Worm (Caenorhabditis elegans): Measurements from ENCODE around the gene sfxn-1.3.

The sfxn-1.3 gene

DNA sequence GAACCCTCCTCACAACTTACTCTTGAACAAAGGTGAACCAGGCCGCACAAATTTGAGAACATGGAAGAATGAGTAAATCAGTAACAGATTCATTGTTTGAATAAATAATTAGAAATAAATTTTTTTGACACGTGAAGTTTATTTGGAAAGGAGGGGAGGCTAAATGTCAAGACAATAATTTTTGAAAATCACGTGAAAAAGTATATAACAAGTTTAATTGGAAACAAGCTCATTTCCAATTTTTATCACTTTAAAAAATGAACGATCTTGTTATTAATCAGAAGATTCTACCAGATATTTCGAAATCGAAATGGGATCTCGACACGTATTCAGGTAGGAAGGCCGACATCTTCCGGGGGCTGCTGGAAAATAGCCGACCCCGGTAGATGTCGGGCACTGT, at the start of gene sfxn-1.3, which contains the start of gene irld-57:
Gene sfxn-1.3, plus strand, starts transcription at position 232 of the 400 bp plus-strand sequence.
Gene irld-57, minus strand, starts transcription at position 101 of the 400 bp plus-strand sequence.
- TF ChIP-seq lin-32 (GFP tag; optimal IDR thresholded peaks at IDR 0.05) (no peak), mab-5 (tag; optimal IDR thresholded peaks at IDR 0.05) (no peak), sptf-1 (tag; optimal IDR thresholded peaks at IDR 0.05) (no peak), snpc-4 (tag; optimal IDR thresholded peaks at IDR 0.05) (no peak), ces-1 (GFP tag; optimal IDR thresholded peaks at IDR 0.05) (no peak), unc-39 (tag; optimal IDR thresholded peaks at IDR 0.05) (no peak), ham-2 (GFP tag; optimal IDR thresholded peaks at IDR 0.05) (no peak), ceh-83 (GFP tag; optimal IDR thresholded peaks at IDR 0.05) (no peak), nhr-237 (tag; optimal IDR thresholded peaks at IDR 0.05) (no peak), hlh-1 (tag; optimal IDR thresholded peaks at IDR 0.05) (no peak), nhr-76 (tag; optimal IDR thresholded peaks at IDR 0.05) (no peak), nhr-12 (tag; optimal IDR thresholded peaks at IDR 0.05) (no peak), unc-62 (GFP tag; optimal IDR thresholded peaks at IDR 0.05) (no peak)

ce11 chrV:15677222-15677621, 49.4 kb upstream of the sfxn-1.3 start, which contains the start of gene nhr-52:
Gene nhr-52, plus strand, starts transcription at chrV:15677522.
- TF ChIP-seq elt-3 (tag; optimal IDR thresholded peaks at IDR 0.05) (no peak), nhr-237 (tag; optimal IDR thresholded peaks at IDR 0.05) (no peak), lin-32 (GFP tag; optimal IDR thresholded peaks at IDR 0.05) (no peak), cnd-1 (tag; optimal IDR thresholded peaks at IDR 0.05) (no peak), drap-1 (GFP tag; optimal IDR thresholded peaks at IDR 0.05) (no peak), ceh-39 (tag; optimal IDR thresholded peaks at IDR 0.05) (no peak), snpc-4 (tag; optimal IDR thresholded peaks at IDR 0.05) (no peak), nhr-2 (tag; optimal IDR thresholded peaks at IDR 0.05) (no peak)

- TF ChIP-seq mab-5 (tag; optimal IDR thresholded peaks at IDR 0.05) = no peak
- TF ChIP-seq tbx-8 (GFP tag; optimal IDR thresholded peaks at IDR 0.05) = no peak
- no peak for TF ChIP-seq lin-13 (tag; optimal IDR thresholded peaks at IDR 0.05)
- TF ChIP-seq ceh-83 (GFP tag; optimal IDR thresholded peaks at IDR 0.05) = no peak
- TF ChIP-seq lin-32 (GFP tag; optimal IDR thresholded peaks at IDR 0.05) = no peak
- TF ChIP-seq bed-3 (GFP tag; optimal IDR thresholded peaks at IDR 0.05) = no peak
Measured at ce11 chrV:15685599-15685998, 41.0 kb upstream of the sfxn-1.3 start, which contains the start of gene nhr-196. Gene nhr-196, plus strand, starts transcription at chrV:15685716.

- no peak for TF ChIP-seq bed-3 (GFP tag; optimal IDR thresholded peaks at IDR 0.05)
- TF ChIP-seq lin-13 (tag; optimal IDR thresholded peaks at IDR 0.05) = no peak
- TF ChIP-seq zip-8 (tag; optimal IDR thresholded peaks at IDR 0.05) = no peak
Measured at ce11 chrV:15687660-15688059, 39.0 kb upstream of the sfxn-1.3 start, which contains the start of gene nhr-197. Gene nhr-197, plus strand, starts transcription at chrV:15687960.

- TF ChIP-seq ceh-83 (GFP tag; optimal IDR thresholded peaks at IDR 0.05) (no peak), snpc-4 (tag; optimal IDR thresholded peaks at IDR 0.05) (no peak), pha-4 (tag; optimal IDR thresholded peaks at IDR 0.05) (no peak), nhr-12 (tag; optimal IDR thresholded peaks at IDR 0.05) (no peak), lsy-2 (tag; optimal IDR thresholded peaks at IDR 0.05) (no peak), nhr-76 (tag; optimal IDR thresholded peaks at IDR 0.05) (no peak), unc-62 (GFP tag; optimal IDR thresholded peaks at IDR 0.05) (no peak), nhr-2 (tag; optimal IDR thresholded peaks at IDR 0.05) (no peak)
Measured at ce11 chrV:15689952-15690351, 36.7 kb upstream of the sfxn-1.3 start, which contains the start of gene nhr-268. Gene nhr-268, plus strand, starts transcription at chrV:15690252.

- TF ChIP-seq nhr-76 (tag; optimal IDR thresholded peaks at IDR 0.05) = no peak
- TF ChIP-seq tbx-8 (GFP tag; optimal IDR thresholded peaks at IDR 0.05) = no peak
- no peak for TF ChIP-seq M03D4.4 (tag; optimal IDR thresholded peaks at IDR 0.05)
- TF ChIP-seq hlh-1 (tag; optimal IDR thresholded peaks at IDR 0.05) = no peak
- no peak for TF ChIP-seq cnd-1 (tag; optimal IDR thresholded peaks at IDR 0.05)
- TF ChIP-seq sptf-1 (tag; optimal IDR thresholded peaks at IDR 0.05) = no peak
Measured at ce11 chrV:15693682-15694081, 33.0 kb upstream of the sfxn-1.3 start, which contains the start of gene nhr-198. Gene nhr-198, plus strand, starts transcription at chrV:15693994.

DNA sequence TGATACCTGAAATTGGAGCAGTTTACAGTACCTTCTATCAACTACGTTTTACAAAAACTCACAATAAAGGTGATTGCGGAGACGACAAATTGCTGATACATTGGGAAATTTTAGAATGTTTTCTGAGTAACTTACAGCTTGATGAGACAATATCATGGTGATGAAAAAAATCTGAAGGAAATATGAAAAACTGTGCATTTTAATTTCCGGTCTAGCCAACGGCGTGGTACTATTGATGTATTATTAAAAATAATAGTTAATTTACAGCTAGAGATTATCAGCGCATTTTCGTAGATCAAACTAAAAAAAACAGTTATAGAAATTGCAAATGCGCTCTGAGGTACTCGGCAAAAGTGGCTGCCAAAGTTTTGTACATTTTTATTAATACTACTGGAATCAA, 28.5 kb upstream of the sfxn-1.3 start, which contains the start of gene srx-29:
Gene srx-29, minus strand, starts transcription at position 101 of the 400 bp plus-strand sequence.
- TF ChIP-seq sptf-1 (tag; optimal IDR thresholded peaks at IDR 0.05) (no peak), pha-4 (tag; optimal IDR thresholded peaks at IDR 0.05) (no peak), ceh-43 (GFP tag; optimal IDR thresholded peaks at IDR 0.05) (no peak)
